Fruit fly (Drosophila melanogaster) ovary, adult (tissue): ENCODE data around the gene CG9664.

ENCODE experiments used
- CG17801 ChIP-seq: fragments of 200-800 bp; optimal IDR thresholded peaks from 2 replicates; lab custom pipeline; 2019; ENCODE audit warnings: missing biosample characterization, mild to moderate bottlenecking, missing genetic modification characterization, moderate library complexity; ENCODE audit not compliant: partially characterized antibody

The CG9664 gene

dm6 chr2L:3246030-3246429, 48.5 kb downstream of the CG9664 start:
- TF ChIP-seq CG17801 (GFP tag; lab: Kevin White, UChicago): no peak
